Worm (Caenorhabditis elegans): ENCODE measurements around the gene zmp-3.
"Not testable (repeated sequence)": the region's sequence is repeated elsewhere in the genome, so short reads cannot be mapped to it uniquely, and the experiment has no call there.

Gene zmp-3

DNA sequence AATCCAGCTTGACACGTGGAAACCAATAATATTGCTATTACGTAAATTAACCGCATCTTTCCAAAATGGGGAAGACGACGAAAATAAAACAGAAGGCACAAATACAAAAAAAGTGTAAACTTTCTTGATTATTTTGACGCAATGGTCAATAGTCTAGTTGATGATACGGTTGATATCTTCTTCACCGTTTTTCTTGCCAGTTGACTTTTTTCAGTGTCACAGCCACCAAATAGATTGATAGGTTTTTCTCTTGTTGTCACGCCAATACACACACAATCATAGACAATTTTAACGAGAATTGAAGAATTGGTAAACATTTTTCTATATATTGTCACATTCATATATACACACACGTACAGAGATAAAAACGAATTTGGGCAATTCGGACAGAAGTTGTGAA lies at the start of gene zmp-3:
zmp-3 (minus strand) TSS at position 101 of the 400 bp plus-strand sequence.
- TF ChIP-seq W03F9.2 (tag; optimal IDR thresholded peaks at IDR 0.05) (no peak), him-1 (tag; optimal IDR thresholded peaks at IDR 0.05) (no peak), dao-5 (tag; optimal IDR thresholded peaks at IDR 0.05) (no peak)

DNA sequence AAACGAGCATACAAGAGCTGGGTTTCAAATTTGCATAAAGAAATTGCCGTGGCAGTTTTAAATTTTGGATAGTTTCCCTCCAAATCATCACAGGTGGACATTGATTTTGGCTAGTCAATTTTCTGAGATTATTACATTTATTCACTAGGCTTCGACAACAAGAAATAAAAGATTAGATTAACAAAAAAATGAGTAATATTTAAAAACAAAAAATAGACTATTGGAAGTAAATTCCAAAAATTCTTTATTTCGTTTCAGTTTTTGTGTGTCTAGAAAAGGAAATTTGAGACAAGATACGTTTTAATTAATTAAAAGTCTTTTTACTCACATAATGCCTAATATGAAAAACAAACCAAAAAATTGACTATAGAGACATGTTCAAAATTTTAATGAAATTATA lies 48.8 kb upstream of the zmp-3 start, which contains the start of gene srw-142:
srw-142 (minus strand) TSS at position 101 of the 400 bp plus-strand sequence.
- TF ChIP-seq him-1 (tag; optimal IDR thresholded peaks at IDR 0.05) (no peak), dao-5 (tag; optimal IDR thresholded peaks at IDR 0.05) (no peak), W03F9.2 (tag; optimal IDR thresholded peaks at IDR 0.05) (no peak)

ce11 chrV:2955342-2955741 lies 45.9 kb upstream of the zmp-3 start, which contains the start of gene srh-248:
TSS of gene srh-248 (minus strand) at chrV:2955442.
- TF ChIP-seq him-1, W03F9.2, dao-5 (tag; optimal IDR thresholded peaks at IDR 0.05): not testable (repeated sequence)

ce11 chrV:2952102-2952501 lies 42.7 kb upstream of the zmp-3 start, which contains the start of gene srw-122:
TSS of gene srw-122 (minus strand) at chrV:2952202.
- TF ChIP-seq him-1, dao-5, W03F9.2 (tag; optimal IDR thresholded peaks at IDR 0.05): not testable (repeated sequence)

ce11 chrV:2945602-2946001 lies 36.2 kb upstream of the zmp-3 start, which contains the start of gene srh-87:
TSS of gene srh-87 (minus strand) at chrV:2945702.
- no peak for TF ChIP-seq him-1 (tag; optimal IDR thresholded peaks at IDR 0.05)
- no peak for TF ChIP-seq dao-5 (tag; optimal IDR thresholded peaks at IDR 0.05)
- TF ChIP-seq W03F9.2 (tag; optimal IDR thresholded peaks at IDR 0.05) = no peak

ce11 chrV:2943859-2944258 lies 34.4 kb upstream of the zmp-3 start, which contains the start of gene srw-137:
TSS of gene srw-137 (minus strand) at chrV:2943959.
- TF ChIP-seq dao-5 (tag; optimal IDR thresholded peaks at IDR 0.05) (no peak), him-1 (tag; optimal IDR thresholded peaks at IDR 0.05) (no peak), W03F9.2 (tag; optimal IDR thresholded peaks at IDR 0.05) (no peak)

- TF ChIP-seq dao-5 (tag; optimal IDR thresholded peaks at IDR 0.05) = no peak
- no peak for TF ChIP-seq W03F9.2 (tag; optimal IDR thresholded peaks at IDR 0.05)
- no peak for TF ChIP-seq him-1 (tag; optimal IDR thresholded peaks at IDR 0.05)
These were observed 32.8 kb upstream of the zmp-3 start for ce11 chrV:2942247-2942646.

DNA sequence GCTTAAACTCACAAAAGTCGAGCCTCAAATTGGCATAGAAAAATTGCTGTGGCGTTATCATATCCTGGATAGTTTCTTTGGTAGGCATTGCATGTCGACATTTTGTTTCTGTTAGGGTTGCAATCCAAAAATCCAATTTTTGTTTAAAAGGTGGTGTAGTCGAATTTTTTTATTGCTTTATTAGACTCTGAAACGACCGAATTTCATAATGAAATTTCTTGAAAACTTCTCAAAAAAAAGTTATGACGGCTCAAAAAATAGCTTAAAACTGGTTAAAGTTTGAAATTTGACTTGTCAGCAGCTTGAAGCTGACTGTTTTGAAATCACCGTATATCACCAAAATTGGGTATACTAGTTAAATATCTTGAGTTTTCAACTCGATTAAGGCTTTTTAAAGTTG lies 32.0 kb upstream of the zmp-3 start, which contains the start of gene srw-143:
srw-143 (minus strand) TSS at position 101 of the 400 bp plus-strand sequence.
- TF ChIP-seq him-1 (tag; optimal IDR thresholded peaks at IDR 0.05) = no peak
- TF ChIP-seq dao-5 (tag; optimal IDR thresholded peaks at IDR 0.05) = no peak
- no peak for TF ChIP-seq W03F9.2 (tag; optimal IDR thresholded peaks at IDR 0.05)

- TF ChIP-seq W03F9.2 (tag; optimal IDR thresholded peaks at IDR 0.05) = no peak
- TF ChIP-seq dao-5 (tag; optimal IDR thresholded peaks at IDR 0.05) = no peak
- no peak for TF ChIP-seq him-1 (tag; optimal IDR thresholded peaks at IDR 0.05)
These were observed 29.1 kb upstream of the zmp-3 start, which contains the start of gene srw-141 for ce11 chrV:2938497-2938896. TSS of gene srw-141 (minus strand) at chrV:2938597.

ce11 chrV:2934075-2934474 lies 24.6 kb upstream of the zmp-3 start, which contains the start of gene srh-247:
TSS of gene srh-247 (minus strand) at chrV:2934175.
- TF ChIP-seq him-1 (tag; optimal IDR thresholded peaks at IDR 0.05) (no peak), W03F9.2 (tag; optimal IDR thresholded peaks at IDR 0.05) (no peak), dao-5 (tag; optimal IDR thresholded peaks at IDR 0.05) (no peak)

ce11 chrV:2931252-2931651 lies 21.8 kb upstream of the zmp-3 start, which contains the start of gene C31B8.1:
TSS of gene C31B8.1 (plus strand) at chrV:2931552.
- TF ChIP-seq him-1 (tag; optimal IDR thresholded peaks at IDR 0.05) (no peak), W03F9.2 (tag; optimal IDR thresholded peaks at IDR 0.05) (no peak), dao-5 (tag; optimal IDR thresholded peaks at IDR 0.05) (no peak)

ce11 chrV:2929753-2930152 lies 20.3 kb upstream of the zmp-3 start, which contains the start of gene C31B8.16:
TSS of gene C31B8.16 (plus strand) at chrV:2930053.
- TF ChIP-seq dao-5 (tag; optimal IDR thresholded peaks at IDR 0.05) (no peak), W03F9.2 (tag; optimal IDR thresholded peaks at IDR 0.05) (no peak), him-1 (tag; optimal IDR thresholded peaks at IDR 0.05) (no peak)

- TF ChIP-seq him-1 (tag; optimal IDR thresholded peaks at IDR 0.05) = no peak
- no peak for TF ChIP-seq W03F9.2 (tag; optimal IDR thresholded peaks at IDR 0.05)
- TF ChIP-seq dao-5 (tag; optimal IDR thresholded peaks at IDR 0.05) = no peak
These were observed 18.1 kb upstream of the zmp-3 start, which contains the start of gene C31B8.12 for ce11 chrV:2927553-2927952. TSS of gene C31B8.12 (minus strand) at chrV:2927653.

DNA sequence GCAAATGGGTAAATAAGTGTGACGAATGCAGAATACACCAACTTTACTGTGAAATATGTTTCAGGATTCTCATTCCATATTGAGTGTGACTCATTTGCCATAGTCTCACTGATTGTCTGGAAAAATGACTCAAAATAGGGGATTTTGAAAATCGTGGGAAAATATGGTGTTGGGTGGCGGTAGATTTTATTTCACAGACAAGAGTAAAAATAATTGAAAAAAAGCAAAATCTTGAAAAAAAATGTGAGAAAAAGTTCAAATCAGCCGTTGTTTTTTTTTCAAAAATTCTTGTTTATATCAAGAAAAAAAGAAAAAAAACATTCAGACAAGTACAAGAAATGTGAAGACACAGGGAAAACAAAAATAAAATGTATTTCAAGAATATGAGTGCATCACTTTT lies 13.2 kb upstream of the zmp-3 start, which contains the start of gene srh-38:
srh-38 (minus strand) TSS at position 101 of the 400 bp plus-strand sequence.
- TF ChIP-seq him-1 (tag; optimal IDR thresholded peaks at IDR 0.05) = no peak
- no peak for TF ChIP-seq W03F9.2 (tag; optimal IDR thresholded peaks at IDR 0.05)
- no peak for TF ChIP-seq dao-5 (tag; optimal IDR thresholded peaks at IDR 0.05)
